Worm (Caenorhabditis elegans) whole organism, late embryonic: Measurements from ENCODE around the gene C04G6.11.

ENCODE experiments used
- C08G9.2 ChIP-seq: sonication (generic microtip); optimal IDR thresholded peaks from 2 replicates; lab custom pipeline; 2016; ENCODE audit warnings: mild to moderate bottlenecking, missing genetic modification characterization, moderate library complexity, missing compliant biosample characterization
- K02D7.2 ChIP-seq: sonication (generic microtip); optimal IDR thresholded peaks from 2 replicates; lab custom pipeline; 2017; ENCODE audit warnings: mild to moderate bottlenecking, missing genetic modification characterization, missing compliant biosample characterization
- T23F11.4 ChIP-seq: fragments of 200-800 bp; sonication (Bioruptor generic); optimal IDR thresholded peaks from 2 replicates; lab custom pipeline; 2018; ENCODE audit warnings: mild to moderate bottlenecking, missing genetic modification characterization, missing compliant biosample characterization
- Y22D7AL.16 ChIP-seq: sonication (generic microtip); optimal IDR thresholded peaks from 2 replicates; lab custom pipeline; 2016; ENCODE audit warnings: missing genetic modification characterization, missing compliant biosample characterization
- ahr-1 ChIP-seq: sonication (generic microtip); optimal IDR thresholded peaks from 2 replicates; lab custom pipeline; 2016; ENCODE audit warnings: missing genetic modification characterization, missing compliant biosample characterization
- ceh-19 ChIP-seq: fragments of 200-800 bp; sonication (Bioruptor generic); optimal IDR thresholded peaks from 2 replicates; lab custom pipeline; 2018; ENCODE audit warnings: mild to moderate bottlenecking, missing genetic modification characterization, missing compliant biosample characterization
- ceh-2 ChIP-seq: sonication (generic microtip); optimal IDR thresholded peaks from 2 replicates; lab custom pipeline; 2016; ENCODE audit warnings: missing genotype, missing genetic modification characterization, missing compliant biosample characterization
- ceh-30 ChIP-seq: fragments of 150-350 bp; optimal IDR thresholded peaks from 2 replicates; lab custom pipeline; 2014; ENCODE audit warnings: missing biosample characterization, missing genetic modification characterization
- ceh-31 ChIP-seq: sonication (generic microtip); optimal IDR thresholded peaks from 2 replicates; lab custom pipeline; 2016; ENCODE audit warnings: missing genetic modification characterization, missing compliant biosample characterization
- ceh-45 ChIP-seq: fragments of 200-800 bp; sonication (Bioruptor generic); IDR thresholded peaks from 2 replicates; pipeline ENCODE4 v1.3.6; 2022; ENCODE audit warnings: missing genetic modification reagents, missing genetic modification characterization, missing compliant biosample characterization
- ceh-48 ChIP-seq: sonication (generic microtip); optimal IDR thresholded peaks from 2 replicates; lab custom pipeline; 2016; ENCODE audit warnings: missing genetic modification characterization, inconsistent platforms, missing compliant biosample characterization
- ceh-6 ChIP-seq: fragments of 200-800 bp; sonication (Bioruptor generic); optimal IDR thresholded peaks from 2 replicates; lab custom pipeline; 2018; ENCODE audit warnings: mild to moderate bottlenecking, missing genetic modification characterization, missing compliant biosample characterization
- ceh-9 ChIP-seq: sonication (generic microtip); optimal IDR thresholded peaks from 2 replicates; lab custom pipeline; 2016; ENCODE audit warnings: mild to moderate bottlenecking, missing genetic modification characterization, inconsistent platforms, missing compliant biosample characterization
- dmd-4 ChIP-seq: sonication (generic microtip); optimal IDR thresholded peaks from 2 replicates; lab custom pipeline; 2016; ENCODE audit warnings: borderline replicate concordance, missing genetic modification characterization, missing compliant biosample characterization
- dve-1 ChIP-seq: sonication (generic microtip); optimal IDR thresholded peaks from 2 replicates; lab custom pipeline; 2017; ENCODE audit warnings: antibody characterized with exemption, mild to moderate bottlenecking, missing genetic modification characterization, missing compliant biosample characterization
- elt-2 ChIP-seq: sonication (generic microtip); optimal IDR thresholded peaks from 2 replicates; lab custom pipeline; 2016; ENCODE audit warnings: missing genetic modification reagents, missing genetic modification characterization, missing compliant biosample characterization
- eyg-1 ChIP-seq: sonication (generic microtip); optimal IDR thresholded peaks from 2 replicates; lab custom pipeline; 2016; ENCODE audit warnings: missing genotype, missing genetic modification characterization, missing compliant biosample characterization
- fax-1 ChIP-seq: sonication (generic microtip); optimal IDR thresholded peaks from 2 replicates; lab custom pipeline; 2016; ENCODE audit warnings: missing genotype, missing genetic modification characterization, missing compliant biosample characterization
- fkh-6 ChIP-seq: sonication (generic microtip); optimal IDR thresholded peaks from 2 replicates; lab custom pipeline; 2016; ENCODE audit warnings: missing genetic modification characterization, missing compliant biosample characterization
- hlh-15 ChIP-seq: sonication (generic microtip); optimal IDR thresholded peaks from 2 replicates; lab custom pipeline; 2016; ENCODE audit warnings: missing genetic modification characterization, missing compliant biosample characterization
- hlh-30 ChIP-seq: sonication (generic microtip); optimal IDR thresholded peaks from 2 replicates; lab custom pipeline; 2017; ENCODE audit warnings: antibody characterized with exemption, missing genetic modification characterization, missing compliant biosample characterization; ENCODE audit not compliant: insufficient read depth
- mec-3 ChIP-seq: sonication (generic microtip); optimal IDR thresholded peaks from 2 replicates; lab custom pipeline; 2016; ENCODE audit warnings: borderline replicate concordance, missing genetic modification characterization, missing compliant biosample characterization
- nhr-232 ChIP-seq: sonication (generic microtip); optimal IDR thresholded peaks from 2 replicates; lab custom pipeline; 2016; ENCODE audit warnings: missing genetic modification characterization, missing compliant biosample characterization
- npax-4 ChIP-seq: sonication (generic microtip); optimal IDR thresholded peaks from 2 replicates; lab custom pipeline; 2016; ENCODE audit warnings: missing genetic modification characterization, missing compliant biosample characterization
- pax-1 ChIP-seq: fragments of 150-350 bp; optimal IDR thresholded peaks from 2 replicates; lab custom pipeline; 2014; ENCODE audit warnings: missing biosample characterization, missing genetic modification characterization
- pha-4 ChIP-seq: fragments of 150-350 bp; optimal IDR thresholded peaks from 2 replicates; lab custom pipeline; 2018; ENCODE audit warnings: missing biosample characterization, missing genetic modification reagents, missing genetic modification characterization
- pros-1 ChIP-seq: fragments of 150-350 bp; optimal IDR thresholded peaks from 2 replicates; lab custom pipeline; 2014; ENCODE audit warnings: missing biosample characterization, missing genetic modification reagents, missing genetic modification characterization
- rnt-1 ChIP-seq: sonication (generic microtip); optimal IDR thresholded peaks from 2 replicates; lab custom pipeline; 2016; ENCODE audit warnings: missing genetic modification characterization, missing compliant biosample characterization
- sox-2 ChIP-seq: fragments of 200-800 bp; sonication (Bioruptor generic); IDR thresholded peaks from 2 replicates; pipeline ENCODE4 v1.3.6; 2022; ENCODE audit warnings: missing genetic modification reagents, missing genetic modification characterization, missing compliant biosample characterization
- syd-9 ChIP-seq: sonication (generic microtip); optimal IDR thresholded peaks from 2 replicates; lab custom pipeline; 2016; ENCODE audit warnings: mild to moderate bottlenecking, missing genetic modification characterization, moderate library complexity, missing compliant biosample characterization
- tbx-7 ChIP-seq: sonication (generic microtip); optimal IDR thresholded peaks from 2 replicates; lab custom pipeline; 2016; ENCODE audit warnings: missing genotype, missing genetic modification characterization, missing compliant biosample characterization
- ttx-3 ChIP-seq: sonication (generic microtip); optimal IDR thresholded peaks from 2 replicates; lab custom pipeline; 2016; ENCODE audit warnings: missing genetic modification reagents, missing genetic modification characterization, missing compliant biosample characterization
- unc-42 ChIP-seq: sonication (generic microtip); optimal IDR thresholded peaks from 2 replicates; lab custom pipeline; 2016; ENCODE audit warnings: missing genotype, missing genetic modification characterization, missing compliant biosample characterization
- unc-86 ChIP-seq: sonication (generic microtip); optimal IDR thresholded peaks from 2 replicates; lab custom pipeline; 2016; ENCODE audit warnings: missing genetic modification characterization, missing compliant biosample characterization

Gene C04G6.11

DNA sequence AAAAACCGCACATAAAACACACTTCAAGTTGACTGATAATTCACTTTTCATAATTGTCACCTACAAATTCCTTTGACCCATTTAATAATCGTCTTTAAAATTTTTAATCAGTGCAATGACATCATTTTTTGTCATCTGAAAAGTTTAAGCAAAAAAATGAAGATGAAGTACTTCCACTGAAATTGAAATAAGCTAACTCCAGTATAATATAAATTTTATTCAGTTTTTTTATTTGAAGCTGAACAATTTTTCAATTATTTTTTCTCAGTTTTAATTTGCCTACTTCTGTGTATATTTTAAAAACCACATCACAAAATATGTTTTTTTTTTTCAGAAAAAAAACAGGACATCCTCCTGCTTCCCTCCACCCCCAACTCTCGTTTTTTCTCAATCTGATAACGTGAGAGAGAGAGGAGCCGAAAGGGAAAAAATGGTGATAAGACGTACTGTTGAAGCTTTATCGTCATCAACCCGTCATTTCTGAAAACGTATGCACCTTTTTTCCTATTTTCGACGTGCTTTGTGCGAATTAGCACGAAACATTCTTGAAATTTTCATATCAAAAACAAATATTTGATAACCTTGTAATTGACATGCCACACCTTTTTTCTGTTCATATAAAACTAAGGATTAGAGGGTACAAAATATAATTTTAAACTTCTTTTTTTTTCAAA lies at the start of gene C04G6.11, which contains the start of gene mpk-2:
Gene C04G6.11, minus strand, starts transcription at position 51 of the 674 bp plus-strand sequence.
Gene mpk-2, plus strand, starts transcription at position 335 of the 674 bp plus-strand sequence.
- peak; percentile 70 for TF ChIP-seq elt-2
- no peak for TF ChIP-seq ttx-3

DNA sequence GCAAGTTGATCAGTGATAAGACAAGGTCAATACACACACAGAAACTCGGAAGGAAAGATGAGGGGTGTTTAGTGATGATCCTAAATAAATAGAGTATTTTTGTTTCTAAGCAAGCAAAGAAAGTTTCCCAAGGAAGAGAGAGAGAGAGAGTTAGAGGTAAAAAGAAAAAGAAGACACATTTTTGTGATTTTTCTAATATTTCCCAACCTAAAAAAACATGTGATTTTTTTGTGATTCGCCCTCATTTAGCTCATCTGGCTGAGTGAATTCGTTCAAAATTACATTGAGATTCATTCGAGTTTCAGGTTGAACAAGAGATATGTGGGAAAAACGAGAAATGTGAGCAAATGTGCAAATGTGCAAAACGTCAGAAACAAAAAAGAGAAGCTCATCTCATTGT lies 47.2 kb upstream of the C04G6.11 start, which contains the start of gene srb-16:
Gene srb-16, minus strand, starts transcription at position 101 of the 400 bp plus-strand sequence.
- TF ChIP-seq ceh-45 (no peak), tbx-7 (tag; lab: Kevin White, UChicago) (no peak), C08G9.2 (tag; lab: Kevin White, UChicago) (no peak), hlh-15 (tag; lab: Kevin White, UChicago) (no peak), dmd-4 (tag; lab: Kevin White, UChicago) (no peak), mec-3 (no peak), ceh-30 (no peak), npax-4 (tag; lab: Kevin White, UChicago) (no peak), ceh-2 (tag; lab: Kevin White, UChicago) (no peak), pha-4 (tag; lab: Kevin White, UChicago) (no peak), nhr-232 (tag; lab: Kevin White, UChicago) (no peak), ceh-9 (tag; lab: Kevin White, UChicago) (no peak), ahr-1 (tag; lab: Kevin White, UChicago) (no peak), unc-86 (tag; lab: Kevin White, UChicago) (no peak), hlh-30 (no peak), ceh-19 (GFP tag; lab: Kevin White, UChicago) (no peak)
- TF ChIP-seq, all 69 proteins: peak for 0

DNA sequence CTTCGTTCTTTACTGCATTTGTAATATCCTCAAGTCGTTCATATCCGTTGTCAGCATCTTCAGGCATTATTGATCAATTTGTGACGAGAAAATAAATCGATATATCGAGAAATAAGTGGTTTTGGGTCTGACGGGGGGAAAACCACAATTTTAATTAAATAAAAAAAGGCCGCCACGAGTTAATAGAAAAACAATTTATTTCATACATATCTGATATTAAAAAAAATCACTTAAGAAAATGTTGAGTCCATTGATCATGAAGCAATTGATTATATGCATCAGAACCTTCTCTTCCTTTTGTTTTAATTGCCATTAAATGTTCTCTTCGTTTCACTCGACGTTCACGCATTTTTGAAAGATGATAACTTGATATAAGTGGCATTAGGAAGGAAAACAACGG lies 44.7 kb upstream of the C04G6.11 start, which contains the start of gene F58A6.5:
Gene F58A6.5, minus strand, starts transcription at position 101 of the 400 bp plus-strand sequence.
- TF ChIP-seq K02D7.2 (tag; lab: Kevin White, UChicago) (no peak), unc-42 (no peak), pax-1 (no peak), sox-2 (GFP tag; lab: Robert Waterston, UW) (no peak), fax-1 (tag; lab: Kevin White, UChicago) (no peak), ceh-19 (GFP tag; lab: Kevin White, UChicago) (no peak), eyg-1 (tag; lab: Kevin White, UChicago) (no peak)

- no peak for TF ChIP-seq elt-2
- TF ChIP-seq ceh-45 = no peak
- no peak for TF ChIP-seq ceh-48 (tag; lab: Kevin White, UChicago)
- TF ChIP-seq ahr-1 (tag; lab: Kevin White, UChicago) = no peak
- no peak for TF ChIP-seq eyg-1 (tag; lab: Kevin White, UChicago)
- TF ChIP-seq T23F11.4 (GFP tag; lab: Kevin White, UChicago) = no peak
- no peak for TF ChIP-seq syd-9 (tag; lab: Kevin White, UChicago)
- TF ChIP-seq Y22D7AL.16 = no peak
- no peak for TF ChIP-seq dve-1 (tag; lab: Kevin White, UChicago)
- TF ChIP-seq unc-42 = no peak
- TF ChIP-seq fkh-6 (tag; lab: Kevin White, UChicago) = no peak
- no peak for TF ChIP-seq ceh-19 (GFP tag; lab: Kevin White, UChicago)
- TF ChIP-seq pros-1 (tag; lab: Kevin White, UChicago) = no peak
- TF ChIP-seq rnt-1 (tag; lab: Kevin White, UChicago) = no peak
- no peak for TF ChIP-seq ceh-6 (GFP tag; lab: Kevin White, UChicago)
- no peak for TF ChIP-seq ceh-31 (tag; lab: Kevin White, UChicago)
- TF ChIP-seq, all 69 proteins: peak for 0
Observed at ce11 chrII:5142619-5143018, 39.0 kb upstream of the C04G6.11 start, which contains the start of gene F58A6.1. Gene F58A6.1 (plus strand): TSS chrII:5142919.
